Worm (Caenorhabditis elegans) whole organism, young adult: ENCODE data around the gene F41F3.8.

Source experiments
- C06A6.2 ChIP-seq: fragments of 200-800 bp; sonication (Bioruptor generic); conservative IDR thresholded peaks from 2 replicates; pipeline ENCODE4 v1.3.6; 2022; ENCODE audit warnings: missing genetic modification characterization, missing compliant biosample characterization
- F10E7.11 ChIP-seq: sonication (generic microtip); optimal IDR thresholded peaks from 2 replicates; lab custom pipeline; 2017; ENCODE audit warnings: mild to moderate bottlenecking, missing genetic modification characterization, moderate library complexity, missing compliant biosample characterization
- F23B12.7 ChIP-seq: sonication (generic microtip); optimal IDR thresholded peaks from 2 replicates; lab custom pipeline; 2017; ENCODE audit warnings: missing genetic modification characterization, mild to moderate bottlenecking, missing compliant biosample characterization, antibody characterized with exemption, moderate library complexity; ENCODE audit not compliant: insufficient read depth
- F55B11.4 ChIP-seq: sonication (generic microtip); optimal IDR thresholded peaks from 2 replicates; lab custom pipeline; 2016; ENCODE audit warnings: missing compliant biosample characterization, missing genetic modification characterization, borderline replicate concordance; ENCODE audit not compliant: insufficient read depth
- F57A8.1 ChIP-seq: fragments of 200-800 bp; sonication (Bioruptor generic); optimal IDR thresholded peaks from 2 replicates; lab custom pipeline; 2018; ENCODE audit warnings: mild to moderate bottlenecking, missing genetic modification characterization, moderate library complexity, missing compliant biosample characterization
- F57C9.4 ChIP-seq: sonication (generic microtip); optimal IDR thresholded peaks from 2 replicates; lab custom pipeline; 2017; ENCODE audit warnings: mild to moderate bottlenecking, missing genetic modification characterization, missing compliant biosample characterization
- T26A5.8 ChIP-seq: sonication (generic microtip); optimal IDR thresholded peaks from 2 replicates; lab custom pipeline; 2016; ENCODE audit warnings: missing genetic modification characterization, missing compliant biosample characterization
- Y53G8AR.9 ChIP-seq: fragments of 200-800 bp; sonication (Bioruptor generic); conservative IDR thresholded peaks from 2 replicates; pipeline ENCODE4 v1.3.6; 2022; ENCODE audit warnings: missing genetic modification reagents, missing genetic modification characterization, missing compliant biosample characterization
- Y79H2A.3 ChIP-seq: fragments of 200-800 bp; sonication (Bioruptor generic); conservative IDR thresholded peaks from 2 replicates; pipeline ENCODE4 v1.3.6; 2022; ENCODE audit warnings: missing genetic modification reagents, missing genetic modification characterization, missing compliant biosample characterization
- ZK185.1 ChIP-seq: sonication (generic microtip); optimal IDR thresholded peaks from 2 replicates; lab custom pipeline; 2016; ENCODE audit warnings: mild to moderate bottlenecking, missing genetic modification characterization, missing compliant biosample characterization; ENCODE audit not compliant: poor library complexity, severe bottlenecking
- ama-1 ChIP-seq, 3 experiments: fragments of 150-350 bp in 1 of 3; sonication (generic microtip) in 2 of 3; optimal IDR thresholded peaks; 2 replicates each; lab custom pipeline; 2014 to 2018; ENCODE audit warnings: missing biosample characterization in 2 of 3, missing genetic modification characterization in 2 of 3, missing genetic modification reagents in 2 of 3
- aptf-2 ChIP-seq: fragments of 200-800 bp; sonication (Bioruptor generic); conservative IDR thresholded peaks from 2 replicates; pipeline ENCODE4 v1.3.6; 2022; ENCODE audit warnings: missing genetic modification reagents, missing genetic modification characterization, missing compliant biosample characterization
- aptf-3 ChIP-seq: fragments of 200-800 bp; sonication (Bioruptor generic); IDR thresholded peaks from 2 replicates; pipeline ENCODE4 v1.3.6; 2022; ENCODE audit warnings: missing genetic modification characterization, missing compliant biosample characterization
- bed-1 ChIP-seq: fragments of 200-800 bp; sonication (Bioruptor generic); IDR thresholded peaks from 2 replicates; pipeline ENCODE4 v1.3.6; 2022; ENCODE audit warnings: missing genetic modification reagents, missing genetic modification characterization, missing compliant biosample characterization
- bed-2 ChIP-seq: fragments of 200-800 bp; sonication (Bioruptor generic); IDR thresholded peaks from 2 replicates; pipeline ENCODE4 v1.3.6; 2022; ENCODE audit warnings: missing genetic modification reagents, missing genetic modification characterization, missing compliant biosample characterization
- cebp-2 ChIP-seq: fragments of 200-800 bp; sonication (Bioruptor generic); IDR thresholded peaks from 2 replicates; pipeline ENCODE4 v1.3.6; 2022; ENCODE audit warnings: missing genetic modification characterization, missing compliant biosample characterization
- ceh-27 ChIP-seq: fragments of 200-800 bp; sonication (Bioruptor generic); optimal IDR thresholded peaks from 2 replicates; lab custom pipeline; 2018; ENCODE audit warnings: mild to moderate bottlenecking, missing genetic modification characterization, moderate library complexity, missing compliant biosample characterization
- chd-7 ChIP-seq: sonication (generic microtip); optimal IDR thresholded peaks from 2 replicates; lab custom pipeline; 2016; ENCODE audit warnings: mild to moderate bottlenecking, missing genetic modification characterization, moderate library complexity, missing compliant biosample characterization
- die-1 ChIP-seq: sonication (generic microtip); optimal IDR thresholded peaks from 2 replicates; lab custom pipeline; 2016; ENCODE audit warnings: missing genotype, mild to moderate bottlenecking, missing genetic modification characterization, missing compliant biosample characterization
- dox-1 ChIP-seq: fragments of 200-800 bp; sonication (Bioruptor generic); IDR thresholded peaks from 2 replicates; pipeline ENCODE4 v1.3.6; 2022; ENCODE audit warnings: missing genetic modification reagents, missing genetic modification characterization, missing compliant biosample characterization
- dpff-1 ChIP-seq: sonication (generic microtip); optimal IDR thresholded peaks from 2 replicates; lab custom pipeline; 2017; ENCODE audit warnings: mild to moderate bottlenecking, missing genetic modification characterization, missing compliant biosample characterization
- efl-1 ChIP-seq: fragments of 150-350 bp; optimal IDR thresholded peaks from 2 replicates; lab custom pipeline; 2014; ENCODE audit warnings: missing biosample characterization, missing genetic modification reagents, missing genetic modification characterization
- egl-18 ChIP-seq: fragments of 200-800 bp; sonication (Bioruptor generic); IDR thresholded peaks from 2 replicates; pipeline ENCODE4 v1.3.6; 2022; ENCODE audit warnings: missing genetic modification reagents, missing genetic modification characterization, missing compliant biosample characterization
- ekl-4 ChIP-seq: fragments of 200-800 bp; sonication (Bioruptor generic); IDR thresholded peaks from 2 replicates; pipeline ENCODE4 v1.3.6; 2022; ENCODE audit warnings: missing genetic modification reagents, missing genetic modification characterization, missing compliant biosample characterization
- fkh-3 ChIP-seq: sonication (generic microtip); optimal IDR thresholded peaks from 2 replicates; lab custom pipeline; 2016; ENCODE audit warnings: mild to moderate bottlenecking, missing genetic modification characterization, missing compliant biosample characterization
- hmg-1.2 ChIP-seq: fragments of 200-800 bp; sonication (Bioruptor generic); IDR thresholded peaks from 2 replicates; pipeline ENCODE4 v1.3.6; 2022; ENCODE audit warnings: missing genetic modification reagents, missing genetic modification characterization, missing compliant biosample characterization
- hmg-20 ChIP-seq: fragments of 200-800 bp; sonication (Bioruptor generic); IDR thresholded peaks from 2 replicates; pipeline ENCODE4 v1.3.6; 2022; ENCODE audit warnings: missing genetic modification reagents, missing genetic modification characterization, missing compliant biosample characterization
- lin-26 ChIP-seq: fragments of 200-800 bp; sonication (Bioruptor generic); IDR thresholded peaks from 2 replicates; pipeline ENCODE4 v1.3.6; 2022; ENCODE audit warnings: missing genetic modification reagents, missing genetic modification characterization, missing compliant biosample characterization
- lsl-1 ChIP-seq: fragments of 200-800 bp; sonication (Bioruptor generic); optimal IDR thresholded peaks from 2 replicates; lab custom pipeline; 2018; ENCODE audit warnings: mild to moderate bottlenecking, missing genetic modification characterization, moderate library complexity, missing compliant biosample characterization
- lsy-27 ChIP-seq: sonication (generic microtip); optimal IDR thresholded peaks from 2 replicates; lab custom pipeline; 2017; ENCODE audit warnings: missing genetic modification characterization, mild to moderate bottlenecking, missing compliant biosample characterization, antibody characterized with exemption, missing genotype, borderline replicate concordance; ENCODE audit not compliant: insufficient read depth
- madf-3 ChIP-seq: fragments of 200-800 bp; sonication (Bioruptor generic); IDR thresholded peaks from 2 replicates; pipeline ENCODE4 v1.3.6; 2022; ENCODE audit warnings: missing genetic modification reagents, missing genetic modification characterization, missing compliant biosample characterization
- madf-8 ChIP-seq: fragments of 200-800 bp; sonication (Bioruptor generic); conservative IDR thresholded peaks from 2 replicates; pipeline ENCODE4 v1.3.6; 2022; ENCODE audit warnings: missing genetic modification reagents, missing genetic modification characterization, missing compliant biosample characterization
- nhr-120 ChIP-seq: fragments of 200-800 bp; sonication (Bioruptor generic); IDR thresholded peaks from 2 replicates; pipeline ENCODE4 v1.3.6; 2022; ENCODE audit warnings: missing genetic modification characterization, missing compliant biosample characterization
- rcor-1 ChIP-seq: fragments of 200-800 bp; sonication (Bioruptor generic); IDR thresholded peaks from 2 replicates; pipeline ENCODE4 v1.3.6; 2022; ENCODE audit warnings: missing genetic modification reagents, missing genetic modification characterization, missing compliant biosample characterization
- rec-8 ChIP-seq, 2 experiments: sonication (generic microtip); optimal IDR thresholded peaks; 2 replicates each; lab custom pipeline; 2016; ENCODE audit warnings: mild to moderate bottlenecking in 2 of 2, missing genetic modification characterization in 2 of 2, missing genetic modification reagents in 2 of 2, missing genotype in 2 of 2, missing biosample characterization in 1 of 2, missing compliant biosample characterization in 1 of 2, moderate library complexity in 1 of 2
- snpc-1.1 ChIP-seq: sonication (generic microtip); optimal IDR thresholded peaks from 2 replicates; lab custom pipeline; 2017; ENCODE audit warnings: missing genetic modification characterization, mild to moderate bottlenecking, missing compliant biosample characterization, antibody characterized with exemption, moderate library complexity, missing genotype, missing genetic modification reagents; ENCODE audit not compliant: insufficient read depth
- snpc-1.3 ChIP-seq: sonication (generic microtip); optimal IDR thresholded peaks from 2 replicates; lab custom pipeline; 2017; ENCODE audit warnings: missing genetic modification characterization, mild to moderate bottlenecking, missing compliant biosample characterization, antibody characterized with exemption, moderate library complexity, missing genotype, missing genetic modification reagents; ENCODE audit not compliant: insufficient read depth
- snpc-4 ChIP-seq, 5 experiments: fragments of 150-350 bp in 1 of 5; sonication (generic microtip) in 4 of 5; optimal IDR thresholded peaks; 2 replicates each; lab custom pipeline; 2014 to 2018; ENCODE audit warnings: missing genetic modification characterization in 5 of 5, missing biosample characterization in 3 of 5, antibody characterized with exemption in 2 of 5, mild to moderate bottlenecking in 2 of 5, missing compliant biosample characterization in 2 of 5, missing genotype in 2 of 5, moderate library complexity in 2 of 5, missing genetic modification reagents in 1 of 5
- somi-1 ChIP-seq: fragments of 200-800 bp; sonication (Bioruptor generic); optimal IDR thresholded peaks from 2 replicates; lab custom pipeline; 2018; ENCODE audit warnings: mild to moderate bottlenecking, missing genetic modification characterization, missing compliant biosample characterization
- tbx-9 ChIP-seq: sonication (generic microtip); optimal IDR thresholded peaks from 2 replicates; lab custom pipeline; 2016; ENCODE audit warnings: borderline replicate concordance, missing genetic modification characterization, inconsistent platforms, missing compliant biosample characterization
- unc-130 ChIP-seq: sonication (generic microtip); optimal IDR thresholded peaks from 2 replicates; lab custom pipeline; 2016; ENCODE audit warnings: missing genetic modification reagents, missing genetic modification characterization, missing compliant biosample characterization
- zfh-2 ChIP-seq: fragments of 200-800 bp; sonication (Bioruptor generic); conservative IDR thresholded peaks from 2 replicates; pipeline ENCODE4 v1.3.6; 2022; ENCODE audit warnings: missing genetic modification reagents, missing genetic modification characterization, missing compliant biosample characterization
- ztf-22 ChIP-seq: fragments of 200-800 bp; sonication (Bioruptor generic); optimal IDR thresholded peaks from 2 replicates; lab custom pipeline; 2018; ENCODE audit warnings: mild to moderate bottlenecking, missing genetic modification characterization, moderate library complexity, missing compliant biosample characterization
- ztf-28 ChIP-seq: fragments of 200-800 bp; sonication (Bioruptor generic); IDR thresholded peaks from 2 replicates; pipeline ENCODE4 v1.3.6; 2022; ENCODE audit warnings: missing genetic modification reagents, missing genetic modification characterization, missing compliant biosample characterization
- ztf-3 ChIP-seq: fragments of 200-800 bp; sonication (Bioruptor generic); optimal IDR thresholded peaks from 2 replicates; lab custom pipeline; 2018; ENCODE audit warnings: mild to moderate bottlenecking, missing genetic modification characterization, missing compliant biosample characterization

Gene F41F3.8

ce11 chrV:4687944-4688505 is 39.4 kb downstream of the F41F3.8 start, which contains the start of gene K03B4.2 (continued):
- TF ChIP-seq cebp-2 (GFP tag; lab: Robert Waterston, UW) (0 out of 2 replicates have a peak, but pooled peaks have one; percentile 45), bed-2 (no peak), C06A6.2 (GFP tag; lab: Robert Waterston, UW) (no peak), unc-130 (GFP tag; lab: Kevin White, UChicago) (no peak), tbx-9 (no peak), lsy-27 (tag; lab: Kevin White, UChicago) (no peak), chd-7 (tag; lab: Kevin White, UChicago) (no peak), dpff-1 (no peak), snpc-1.1 (tag; lab: Kevin White, UChicago) (no peak), dox-1 (no peak), Y53G8AR.9 (GFP tag; lab: Robert Waterston, UW) (peak; percentile 69; the same call in 1 of the 2 replicates), snpc-1.3 (tag; lab: Kevin White, UChicago) (no peak), ztf-22 (GFP tag; lab: Kevin White, UChicago) (no peak), rec-8 (tag; optimal IDR thresholded peaks at IDR 0.05; lab: Kevin White, UChicago) (no peak), hmg-20 (GFP tag; lab: Robert Waterston, UW) (no peak), snpc-4 (GFP tag; optimal IDR thresholded peaks at IDR 0.05; lab: Kevin White, UChicago) (no peak), snpc-4 (tag; optimal IDR thresholded peaks at IDR 0.05; lab: Kevin White, UChicago) (no peak), ceh-27 (no peak), T26A5.8 (tag; lab: Kevin White, UChicago) (no peak), egl-18 (GFP tag; lab: Robert Waterston, UW) (0 out of 2 replicates have a peak, but pooled peaks have one; percentile 19), Y79H2A.3 (peak; percentile 67; the same call in 1 of the 2 replicates), F23B12.7 (no peak), fkh-3 (tag; lab: Kevin White, UChicago) (no peak), madf-8 (GFP tag; lab: Robert Waterston, UW) (0 out of 2 replicates have a peak, but pooled peaks have one; percentile 12), rcor-1 (no peak), ZK185.1 (tag; lab: Kevin White, UChicago) (no peak), bed-1 (GFP tag; lab: Robert Waterston, UW) (no peak), F55B11.4 (tag; lab: Kevin White, UChicago) (no peak), lin-26 (GFP tag; lab: Robert Waterston, UW) (no peak), ama-1 (optimal IDR thresholded peaks at IDR 0.05; lab: Kevin White, UChicago) (peak; percentile 59), ama-1 (GFP tag; optimal IDR thresholded peaks at IDR 0.05; lab: Kevin White, UChicago) (no peak), F57C9.4 (tag; lab: Kevin White, UChicago) (no peak), ztf-28 (GFP tag; lab: Robert Waterston, UW) (no peak), F10E7.11 (tag; lab: Kevin White, UChicago) (no peak), aptf-2 (GFP tag; lab: Robert Waterston, UW) (no peak), somi-1 (GFP tag; lab: Kevin White, UChicago) (no peak), madf-3 (GFP tag; lab: Robert Waterston, UW) (peak; percentile 38; the same call in 1 of the 2 replicates), die-1 (tag; lab: Kevin White, UChicago) (no peak), efl-1 (no peak), lsl-1 (no peak), zfh-2 (GFP tag; lab: Robert Waterston, UW) (peak; percentile 64), hmg-1.2 (GFP tag; lab: Robert Waterston, UW) (no peak), ztf-3 (no peak), nhr-120 (GFP tag; lab: Robert Waterston, UW) (no peak), F57A8.1 (GFP tag; lab: Kevin White, UChicago) (no peak), aptf-3 (GFP tag; lab: Robert Waterston, UW) (no peak), ekl-4 (no peak)
